Worm (Caenorhabditis elegans) whole organism, L4/young adult: ENCODE measurements around the gene C06E4.8.

Experiments used
- W03F9.2 ChIP-seq: fragments of 150-350 bp; optimal IDR thresholded peaks from 2 replicates; lab custom pipeline; 2014; ENCODE audit warnings: missing biosample characterization, missing genetic modification characterization
- dao-5 ChIP-seq: sonication (generic microtip); optimal IDR thresholded peaks from 2 replicates; lab custom pipeline; 2016; ENCODE audit warnings: missing genotype, missing genetic modification characterization, moderate library complexity, missing compliant biosample characterization
- him-1 ChIP-seq: sonication (generic microtip); optimal IDR thresholded peaks from 2 replicates; lab custom pipeline; 2016; ENCODE audit warnings: missing genotype, missing genetic modification reagents, missing genetic modification characterization, missing compliant biosample characterization

The C06E4.8 gene

ce11 chrIV:7285839-7286238 lies at the start of gene C06E4.8:
Gene C06E4.8 (minus strand): TSS chrIV:7285875.
- TF ChIP-seq dao-5 = no peak

- no peak for TF ChIP-seq him-1 (tag; lab: Kevin White, UChicago)
These were observed 47.0 kb upstream of the C06E4.8 start, which contains the start of gene ocr-4 for ce11 chrIV:7332695-7333094. Gene ocr-4 (minus strand): TSS chrIV:7332795.

- TF ChIP-seq him-1 (tag; lab: Kevin White, UChicago) = no peak
- TF ChIP-seq dao-5 = no peak
- TF ChIP-seq W03F9.2 (tag; lab: Kevin White, UChicago) = no peak
These were observed 43.2 kb upstream of the C06E4.8 start, which contains the start of gene sqst-2 for ce11 chrIV:7328918-7329317. Gene sqst-2 (minus strand): TSS chrIV:7328975.

ce11 chrIV:7326613-7327149 lies 41.0 kb upstream of the C06E4.8 start, which contains the start of gene ifo-1:
Gene ifo-1 (minus strand): TSS chrIV:7326663.
- no peak for TF ChIP-seq W03F9.2 (tag; lab: Kevin White, UChicago)
- no peak for TF ChIP-seq dao-5
- no peak for TF ChIP-seq him-1 (tag; lab: Kevin White, UChicago)

DNA sequence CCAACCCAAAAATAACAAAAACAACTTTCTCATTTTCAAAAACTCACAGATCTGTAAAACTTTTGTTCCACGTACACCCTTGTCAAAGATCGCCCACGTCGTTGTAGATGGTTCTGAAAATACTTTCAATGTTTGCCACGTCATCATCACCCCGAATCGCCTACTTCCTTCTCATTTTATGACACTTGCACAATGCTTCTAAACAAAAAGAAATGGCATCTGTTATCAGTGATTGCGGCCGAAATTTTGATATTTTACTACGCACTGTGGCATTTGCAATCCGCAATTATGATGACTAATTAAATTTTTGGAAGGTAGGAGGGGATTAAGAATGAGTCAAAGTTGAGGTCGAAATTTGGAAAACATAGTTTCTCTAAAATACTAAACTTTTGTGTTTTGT lies 40.0 kb upstream of the C06E4.8 start:
- TF ChIP-seq dao-5 = no peak
- no peak for TF ChIP-seq W03F9.2 (tag; lab: Kevin White, UChicago)
- no peak for TF ChIP-seq him-1 (tag; lab: Kevin White, UChicago)

DNA sequence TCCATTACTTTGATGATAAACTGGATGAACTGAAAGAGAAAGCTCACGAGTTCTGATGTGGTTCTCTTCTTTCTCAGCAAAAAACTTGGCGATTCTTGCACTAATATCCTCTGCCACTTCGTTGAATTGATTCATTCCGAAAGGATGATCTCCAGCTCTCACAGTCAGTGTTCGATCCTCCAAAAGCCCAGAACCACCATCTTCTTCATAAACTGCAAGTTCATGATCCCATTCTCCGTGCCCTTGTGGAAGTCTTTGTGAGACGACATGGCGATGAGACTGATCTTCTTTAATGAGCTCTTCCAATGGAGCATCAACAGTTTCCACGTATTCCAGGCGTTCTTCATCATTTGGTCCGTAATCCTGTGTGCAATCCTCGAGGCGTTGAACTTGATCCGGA lies 39.2 kb upstream of the C06E4.8 start:
- no peak for TF ChIP-seq W03F9.2 (tag; lab: Kevin White, UChicago)
- TF ChIP-seq him-1 (tag; lab: Kevin White, UChicago) = no peak
- TF ChIP-seq dao-5 = no peak

DNA sequence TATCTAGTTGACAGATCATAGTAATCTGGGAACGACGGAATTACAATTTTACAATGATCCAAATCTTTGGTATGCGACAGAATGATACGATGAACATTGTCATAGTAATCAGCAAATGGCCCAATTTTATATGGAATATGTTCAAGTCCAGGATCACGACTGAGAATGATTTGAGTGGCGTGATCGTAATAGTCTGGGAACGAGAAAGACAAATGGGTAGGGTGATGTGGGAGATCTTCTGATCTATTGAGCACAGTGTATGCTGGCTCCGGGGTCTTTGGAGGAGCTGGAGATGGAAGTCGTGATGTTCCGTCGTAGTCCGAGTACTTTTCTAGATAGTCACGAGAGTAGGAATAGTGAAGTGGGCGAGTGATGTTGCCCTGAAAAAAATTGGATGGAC lies 38.2 kb upstream of the C06E4.8 start:
- no peak for TF ChIP-seq him-1 (tag; lab: Kevin White, UChicago)
- TF ChIP-seq W03F9.2 (tag; lab: Kevin White, UChicago) = no peak
- TF ChIP-seq dao-5 = no peak

- TF ChIP-seq him-1 (tag; lab: Kevin White, UChicago) (no peak), W03F9.2 (tag; lab: Kevin White, UChicago) (no peak), dao-5 (no peak)
These were observed 35.0 kb upstream of the C06E4.8 start for ce11 chrIV:7320688-7321087.

ce11 chrIV:7319931-7320435 lies 34.3 kb upstream of the C06E4.8 start:
- TF ChIP-seq W03F9.2 (tag; lab: Kevin White, UChicago) (peak; percentile 48), dao-5 (peak; percentile 35), him-1 (tag; lab: Kevin White, UChicago) (peak; percentile 68)

DNA sequence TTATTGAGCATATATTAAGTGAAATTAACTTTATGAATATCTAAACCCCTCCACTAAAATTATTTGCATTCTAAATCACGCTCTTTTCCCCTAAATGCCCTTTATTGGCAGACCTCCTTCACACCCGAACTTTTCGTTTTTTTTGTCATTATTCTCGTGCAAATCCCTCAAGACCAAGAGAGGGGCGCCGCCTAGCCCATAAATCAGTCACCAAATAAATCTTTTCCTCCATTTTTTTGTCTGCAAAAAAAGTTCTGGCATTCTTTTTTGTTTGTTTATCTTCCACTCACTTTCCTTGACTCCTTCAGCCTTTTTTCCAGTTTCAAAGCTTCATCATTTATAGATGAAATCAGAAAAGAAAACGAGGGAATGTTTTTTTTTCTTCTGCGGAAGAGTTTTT lies 33.2 kb upstream of the C06E4.8 start:
- TF ChIP-seq W03F9.2 (tag; lab: Kevin White, UChicago) (no peak), dao-5 (no peak), him-1 (tag; lab: Kevin White, UChicago) (no peak)

DNA sequence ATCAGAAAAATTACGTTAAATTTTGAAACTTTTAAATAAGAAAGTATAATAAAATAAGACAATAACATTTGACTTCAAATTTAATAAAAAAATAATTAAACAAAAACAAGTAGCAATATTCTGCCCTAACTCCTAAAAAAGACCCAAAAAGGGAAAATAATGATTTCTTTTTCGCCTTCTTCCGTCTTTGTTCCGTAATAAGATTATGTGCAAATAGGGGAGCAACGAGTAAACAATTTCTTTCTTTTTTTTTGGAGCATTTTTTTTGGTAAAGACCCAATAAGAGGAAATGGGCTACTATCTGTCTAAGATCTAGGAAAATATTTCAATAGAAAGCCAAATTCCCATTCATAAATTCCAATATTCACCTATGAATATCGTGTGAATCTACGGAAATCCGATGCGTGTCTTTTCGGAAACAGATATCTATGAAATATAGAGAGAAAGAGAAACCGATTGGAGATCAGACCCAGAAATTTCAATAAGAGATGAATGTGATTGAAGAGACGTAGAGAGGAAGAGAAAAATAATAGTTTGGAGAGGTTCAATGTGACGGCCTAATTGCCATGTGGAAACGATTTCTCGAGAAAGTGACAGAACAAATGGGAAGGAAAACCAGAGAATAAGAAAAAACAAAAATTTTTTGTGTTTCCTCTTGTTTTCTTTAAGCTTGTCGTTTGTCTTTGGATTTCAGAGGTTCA lies 32.3 kb upstream of the C06E4.8 start:
- TF ChIP-seq him-1 (tag; lab: Kevin White, UChicago) (no peak), W03F9.2 (tag; lab: Kevin White, UChicago) (no peak), dao-5 (no peak)

ce11 chrIV:7316613-7317153 lies 31.0 kb upstream of the C06E4.8 start, which contains the start of gene F42C5.9:
Gene F42C5.9 (minus strand): TSS chrIV:7317103.
- peak; percentile 61 for TF ChIP-seq W03F9.2 (tag; lab: Kevin White, UChicago)
- TF ChIP-seq dao-5 = no peak

DNA sequence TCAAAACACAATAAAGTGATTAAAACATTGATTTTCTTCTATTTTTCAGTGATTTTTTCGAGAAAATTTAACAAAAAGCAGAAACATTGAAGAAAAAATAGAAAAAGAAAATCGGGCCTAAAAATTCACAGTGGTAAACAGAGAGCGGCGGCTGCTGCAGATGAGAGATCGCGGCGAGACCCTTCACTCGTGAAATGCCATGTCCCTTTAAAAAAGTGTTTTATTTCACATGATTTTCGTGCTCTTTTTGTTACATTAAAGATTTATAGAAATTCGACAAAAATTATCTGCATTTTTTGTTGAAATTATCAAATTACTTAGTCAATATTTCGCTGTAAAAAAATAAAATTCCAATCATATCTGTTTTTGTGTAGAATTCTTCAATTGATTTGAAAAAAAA lies 28.3 kb upstream of the C06E4.8 start:
- no peak for TF ChIP-seq him-1 (tag; lab: Kevin White, UChicago)
- peak; percentile 57 for TF ChIP-seq W03F9.2 (tag; lab: Kevin White, UChicago)

DNA sequence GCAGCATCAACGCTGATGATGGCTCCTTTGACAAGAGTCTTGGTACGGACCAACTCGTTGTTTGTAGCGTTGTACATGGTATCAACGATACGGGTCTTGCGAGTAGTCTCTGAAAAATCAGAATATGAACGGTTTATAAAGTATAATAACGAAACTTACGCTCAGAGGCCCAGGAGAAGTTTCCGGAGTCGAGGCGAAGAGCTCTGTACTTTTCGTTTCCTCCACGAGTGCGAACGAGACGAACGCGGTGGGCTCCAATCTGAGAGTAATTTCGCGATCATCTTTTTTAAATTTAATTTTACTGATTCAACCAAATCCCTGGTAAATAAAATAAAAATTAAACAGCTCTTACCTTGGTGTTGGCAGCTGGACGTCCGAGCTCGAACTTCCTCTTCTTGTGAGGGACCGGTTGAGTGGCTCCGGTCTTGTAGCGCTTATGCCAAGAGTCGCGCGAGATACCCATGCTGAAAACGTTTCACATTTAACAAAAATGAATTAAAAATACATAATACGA lies 27.8 kb upstream of the C06E4.8 start, which contains the start of gene rps-8:
rps-8 (minus strand) TSS at position 464 of the 514 bp plus-strand sequence.
- TF ChIP-seq W03F9.2 (tag; lab: Kevin White, UChicago) = no peak
- no peak for TF ChIP-seq him-1 (tag; lab: Kevin White, UChicago)
- TF ChIP-seq dao-5 = no peak
